Worm (Caenorhabditis elegans): ENCODE data around the gene Y59C2A.3.
A peak's percentile ranks its signal among the peaks of the same experiment; 100 is the strongest.

Gene Y59C2A.3

ce11 chrII:2190522-2190921 lies 29.2 kb downstream of the Y59C2A.3 start:
- no peak for TF ChIP-seq sma-3 (GFP tag; optimal IDR thresholded peaks at IDR 0.05)
- no peak for TF ChIP-seq C34F6.9 (tag; optimal IDR thresholded peaks at IDR 0.05)
- no peak for TF ChIP-seq lin-13 (GFP tag; optimal IDR thresholded peaks at IDR 0.05)
- TF ChIP-seq mab-5 (tag; optimal IDR thresholded peaks at IDR 0.05) = no peak
- no peak for TF ChIP-seq sma-9 (GFP tag; optimal IDR thresholded peaks at IDR 0.05)
- TF ChIP-seq sma-9 (tag; optimal IDR thresholded peaks at IDR 0.05) = no peak
- no peak for TF ChIP-seq unc-55 (GFP tag; optimal IDR thresholded peaks at IDR 0.05)
- no peak for TF ChIP-seq nhr-23 (tag; optimal IDR thresholded peaks at IDR 0.05)
- no peak for TF ChIP-seq sem-4 (tag; optimal IDR thresholded peaks at IDR 0.05)
- TF ChIP-seq elt-1 (tag; optimal IDR thresholded peaks at IDR 0.05) = no peak
- no peak for TF ChIP-seq ztf-4 (tag; optimal IDR thresholded peaks at IDR 0.05)

- no peak for TF ChIP-seq mdl-1 (tag; optimal IDR thresholded peaks at IDR 0.05)
- TF ChIP-seq unc-39 (tag; optimal IDR thresholded peaks at IDR 0.05) = no peak
- no peak for TF ChIP-seq lsy-2 (tag; optimal IDR thresholded peaks at IDR 0.05)
- TF ChIP-seq nhr-11 (tag; optimal IDR thresholded peaks at IDR 0.05) = no peak
- no peak for TF ChIP-seq ztf-11 (tag; optimal IDR thresholded peaks at IDR 0.05)
- TF ChIP-seq crh-2 (tag; optimal IDR thresholded peaks at IDR 0.05) = no peak
- no peak for TF ChIP-seq ztf-4 (tag; optimal IDR thresholded peaks at IDR 0.05)
- TF ChIP-seq nhr-237 (tag; optimal IDR thresholded peaks at IDR 0.05) = no peak
- no peak for TF ChIP-seq nhr-77 (tag; optimal IDR thresholded peaks at IDR 0.05)
- TF ChIP-seq nhr-10 (tag; optimal IDR thresholded peaks at IDR 0.05) = no peak
- no peak for TF ChIP-seq mbf-1 (tag; optimal IDR thresholded peaks at IDR 0.05)
- no peak for TF ChIP-seq lin-39 (tag; optimal IDR thresholded peaks at IDR 0.05)
- TF ChIP-seq nhr-6 (tag; optimal IDR thresholded peaks at IDR 0.05) = no peak
- TF ChIP-seq sem-4 (tag; optimal IDR thresholded peaks at IDR 0.05) = no peak
- no peak for TF ChIP-seq ceh-82 (tag; optimal IDR thresholded peaks at IDR 0.05)
Measured at ce11 chrII:2189357-2189756, 30.4 kb downstream of the Y59C2A.3 start, which contains the start of gene mtq-2. TSS of gene mtq-2 (minus strand) at chrII:2189457.

ce11 chrII:2186730-2187129 lies 33.0 kb downstream of the Y59C2A.3 start:
- TF ChIP-seq sma-3 (GFP tag; optimal IDR thresholded peaks at IDR 0.05) (no peak), unc-62 (GFP tag; optimal IDR thresholded peaks at IDR 0.05) (no peak), snpc-4 (tag; optimal IDR thresholded peaks at IDR 0.05) (no peak), elt-3 (tag; optimal IDR thresholded peaks at IDR 0.05) (no peak), lsy-2 (tag; optimal IDR thresholded peaks at IDR 0.05) (peak in 1 of 2 experiments; percentile 31), lin-11 (tag; optimal IDR thresholded peaks at IDR 0.05) (no peak), nhr-21 (tag; optimal IDR thresholded peaks at IDR 0.05) (no peak), crh-2 (tag; optimal IDR thresholded peaks at IDR 0.05) (no peak)

- TF ChIP-seq nhr-12 (tag; optimal IDR thresholded peaks at IDR 0.05) (no peak), sma-3 (GFP tag; optimal IDR thresholded peaks at IDR 0.05) (no peak), zag-1 (tag; optimal IDR thresholded peaks at IDR 0.05) (no peak), nhr-10 (tag; optimal IDR thresholded peaks at IDR 0.05) (no peak), nhr-129 (tag; optimal IDR thresholded peaks at IDR 0.05) (no peak), skn-1 (tag; optimal IDR thresholded peaks at IDR 0.05) (no peak), fos-1 (tag; optimal IDR thresholded peaks at IDR 0.05) (peak; percentile 66), nhr-11 (tag; optimal IDR thresholded peaks at IDR 0.05) (no peak), alr-1 (tag; optimal IDR thresholded peaks at IDR 0.05) (no peak), sma-9 (GFP tag; optimal IDR thresholded peaks at IDR 0.05) (peak; percentile 31), sma-9 (tag; optimal IDR thresholded peaks at IDR 0.05) (no peak), unc-55 (GFP tag; optimal IDR thresholded peaks at IDR 0.05) (no peak), gmeb-1 (tag; optimal IDR thresholded peaks at IDR 0.05) (no peak), ceh-82 (tag; optimal IDR thresholded peaks at IDR 0.05) (no peak), egl-27 (tag; optimal IDR thresholded peaks at IDR 0.05) (no peak), lsy-2 (tag; optimal IDR thresholded peaks at IDR 0.05) (no peak)
Measured at ce11 chrII:2186329-2186728, 33.4 kb downstream of the Y59C2A.3 start, which contains the start of gene gba-2. TSS of gene gba-2 (minus strand) at chrII:2186434.

ce11 chrII:2177735-2178134 lies 42.0 kb downstream of the Y59C2A.3 start:
- TF ChIP-seq alr-1 (tag; optimal IDR thresholded peaks at IDR 0.05) (no peak), sma-9 (GFP tag; optimal IDR thresholded peaks at IDR 0.05) (no peak), sma-9 (tag; optimal IDR thresholded peaks at IDR 0.05) (no peak), lsy-2 (tag; optimal IDR thresholded peaks at IDR 0.05) (no peak), nhr-12 (tag; optimal IDR thresholded peaks at IDR 0.05) (no peak), C34F6.9 (tag; optimal IDR thresholded peaks at IDR 0.05) (no peak), nhr-25 (tag; optimal IDR thresholded peaks at IDR 0.05) (no peak), ZK546.5 (tag; optimal IDR thresholded peaks at IDR 0.05) (no peak), unc-39 (tag; optimal IDR thresholded peaks at IDR 0.05) (no peak), nhr-10 (tag; optimal IDR thresholded peaks at IDR 0.05) (no peak), lin-13 (GFP tag; optimal IDR thresholded peaks at IDR 0.05) (no peak), nhr-21 (tag; optimal IDR thresholded peaks at IDR 0.05) (no peak), nhr-237 (tag; optimal IDR thresholded peaks at IDR 0.05) (no peak), zag-1 (tag; optimal IDR thresholded peaks at IDR 0.05) (no peak), fos-1 (tag; optimal IDR thresholded peaks at IDR 0.05) (no peak), nhr-77 (tag; optimal IDR thresholded peaks at IDR 0.05) (no peak), F13H6.1 (tag; optimal IDR thresholded peaks at IDR 0.05) (no peak)

Data from whole organism, L2 larva.